Worm (Caenorhabditis elegans) whole organism, L1 larva: Measurements from ENCODE around the gene F09C6.10.

ENCODE experiments used
- egl-27 ChIP-seq, 2 experiments: fragments of 150-350 bp in 1 of 2; sonication (generic microtip); optimal IDR thresholded peaks; 3 replicates each; lab custom pipeline; 2017 to 2018; ENCODE audit warnings: missing biosample characterization in 2 of 2, missing genetic modification characterization in 2 of 2, missing genetic modification reagents in 2 of 2
- nhr-76 ChIP-seq: sonication (generic microtip); optimal IDR thresholded peaks from 2 replicates; lab custom pipeline; 2017; ENCODE audit warnings: missing biosample characterization, missing genetic modification characterization
- snpc-4 ChIP-seq: fragments of 150-350 bp; optimal IDR thresholded peaks from 2 replicates; lab custom pipeline; 2014; ENCODE audit warnings: missing biosample characterization, missing genetic modification characterization

DNA sequence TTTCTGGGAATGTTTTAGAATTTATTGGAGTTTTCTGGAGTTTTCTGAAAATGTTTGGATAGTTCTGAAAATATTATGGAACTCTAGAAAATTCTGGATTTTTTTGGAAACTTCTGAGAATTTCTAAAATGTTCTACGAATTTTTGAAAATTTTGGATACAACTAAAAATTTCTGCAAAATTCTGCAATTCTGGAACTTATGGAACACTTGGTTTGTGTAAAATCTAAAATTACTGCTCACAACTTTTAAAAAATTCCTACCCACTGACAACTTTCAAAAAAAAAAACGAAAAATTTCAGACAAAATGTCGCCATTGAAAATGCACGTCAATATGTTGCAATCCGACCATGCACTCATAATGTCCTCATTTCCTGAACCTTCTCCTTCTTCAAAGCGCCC lies 11.4 kb downstream of the F09C6.10 start, which contains the start of gene nhr-262:
- TF ChIP-seq nhr-76 = no peak
- TF ChIP-seq egl-27 (tag; optimal IDR thresholded peaks at IDR 0.05; lab: Kevin White, UChicago) = no peak
- no peak for TF ChIP-seq snpc-4
